Fruit fly (Drosophila melanogaster): ENCODE results near the gene Atg18b.

DNA sequence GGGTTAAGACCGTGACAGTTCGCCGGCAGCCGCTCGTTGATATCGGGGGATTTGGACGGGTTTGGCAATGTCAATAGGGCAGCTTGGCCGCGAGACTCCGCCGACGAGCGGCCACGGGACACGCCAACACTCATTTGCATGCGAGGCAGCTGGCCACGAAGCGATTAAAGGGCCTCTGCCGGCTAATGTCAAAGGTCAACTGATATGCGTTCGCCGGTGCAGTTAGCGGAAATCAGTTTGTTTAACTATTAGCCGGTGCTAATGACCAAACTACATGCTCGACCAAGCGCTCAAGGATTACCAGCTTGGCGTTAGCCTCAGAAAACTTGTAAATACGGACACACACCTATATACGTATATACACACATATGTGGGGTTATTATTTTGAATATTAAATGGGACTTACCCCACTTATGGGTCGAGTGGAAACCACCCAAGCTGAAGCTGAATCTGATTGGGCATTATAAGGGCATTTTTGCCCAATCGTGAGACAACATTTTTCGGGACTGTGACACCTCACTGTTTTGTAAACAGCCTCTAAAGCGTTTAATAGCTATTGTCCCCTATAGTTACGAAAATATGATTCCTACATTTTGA is 14.1 kb upstream of the Atg18b start:
- TF ChIP-seq Hr39 (GFP tag; optimal IDR thresholded peaks at IDR 0.05) (no peak), achi (GFP tag; optimal IDR thresholded peaks at IDR 0.05) (no peak), Met (GFP tag; optimal IDR thresholded peaks at IDR 0.05) (no peak), Ets96B (tag; optimal IDR thresholded peaks at IDR 0.05) (no peak), CG3919 (GFP tag; optimal IDR thresholded peaks at IDR 0.05) (no peak), Lpt (GFP tag; optimal IDR thresholded peaks at IDR 0.05) (no peak), Hr4 (GFP tag; optimal IDR thresholded peaks at IDR 0.05) (no peak), Eip78C (GFP tag) (no peak), pdm3 (GFP tag; optimal IDR thresholded peaks at IDR 0.05) (no peak), CG6854 (GFP tag; optimal IDR thresholded peaks at IDR 0.05) (no peak), CG9139 (GFP tag; optimal IDR thresholded peaks at IDR 0.05) (no peak)

Data from whole organism, prepupa.